Fruit fly (Drosophila melanogaster): ENCODE measurements around the gene CG31097.

The CG31097 gene

dm6 chr3R:25292864-25293284 is 4.7 kb downstream of the CG31097 start, which contains the start of gene CG31098 (continued):
- TF ChIP-seq toy (GFP tag; IDR thresholded peaks at IDR 0.05) (no peak), CG1602 (GFP tag; optimal IDR thresholded peaks at IDR 0.05) (no peak), CG18599 (GFP tag; optimal IDR thresholded peaks at IDR 0.05) (peak; percentile 48), lola (GFP tag; optimal IDR thresholded peaks at IDR 0.05) (no peak), CG6791 (GFP tag; IDR thresholded peaks at IDR 0.05; ENCODE audit: partially characterized antibody) (no peak), CG15073 (GFP tag; optimal IDR thresholded peaks at IDR 0.05) (no peak), CG8290 (GFP tag; optimal IDR thresholded peaks at IDR 0.05) (no peak), CG8290 (tag; optimal IDR thresholded peaks at IDR 0.05) (peak in 1 of 2 experiments; percentile 11), salm (tag; optimal IDR thresholded peaks at IDR 0.05) (peak; percentile 48), Rfx (GFP tag; IDR thresholded peaks at IDR 0.05) (peak; percentile 7; the same call in 1 of the 2 replicates), CrebB (tag; optimal IDR thresholded peaks at IDR 0.05) (peak; percentile 53), Xrp1 (GFP tag; IDR thresholded peaks at IDR 0.05) (no peak), Pdp1 (GFP tag; optimal IDR thresholded peaks at IDR 0.05) (peak in 1 of 2 experiments; percentile 39), lab (GFP tag; optimal IDR thresholded peaks at IDR 0.05) (peak; percentile 48), CG7357 (GFP tag; IDR thresholded peaks at IDR 0.05) (no peak), pfk (GFP tag; optimal IDR thresholded peaks at IDR 0.05) (peak; percentile 47), CG15269 (tag; optimal IDR thresholded peaks at IDR 0.05) (peak; percentile 50), eve (GFP tag; optimal IDR thresholded peaks at IDR 0.05) (peak in 1 of 2 experiments; percentile 18), CG13424 (tag; optimal IDR thresholded peaks at IDR 0.05) (peak; percentile 12), exex (tag; optimal IDR thresholded peaks at IDR 0.05) (peak; percentile 49), CG34224 (GFP tag; IDR thresholded peaks at IDR 0.05; ENCODE audit: partially characterized antibody) (peak; percentile 49; the same call in 1 of the 3 replicates), CG12299 (tag; optimal IDR thresholded peaks at IDR 0.05) (peak; percentile 35), CG15514 (GFP tag; optimal IDR thresholded peaks at IDR 0.05) (peak; percentile 58), odd (GFP tag; optimal IDR thresholded peaks at IDR 0.05) (peak; percentile 53), en (GFP tag; optimal IDR thresholded peaks at IDR 0.05) (no peak), CG10431 (GFP tag; optimal IDR thresholded peaks at IDR 0.05) (peak; percentile 26), B-H1 (GFP tag; IDR thresholded peaks at IDR 0.05) (no peak), wek (GFP tag; optimal IDR thresholded peaks at IDR 0.05) (peak; percentile 40), CG11456 (GFP tag; IDR thresholded peaks at IDR 0.05) (no peak), usp (GFP tag; optimal IDR thresholded peaks at IDR 0.05) (no peak), CG3995 (GFP tag; optimal IDR thresholded peaks at IDR 0.05) (peak; percentile 72), cwo (GFP tag; optimal IDR thresholded peaks at IDR 0.05) (peak; percentile 62), chinmo (GFP tag; IDR thresholded peaks at IDR 0.05; ENCODE audit: partially characterized antibody) (peak; percentile 81; the same call in 2 of the 4 replicates), CG13287 (GFP tag; IDR thresholded peaks at IDR 0.05; ENCODE audit: partially characterized antibody) (peak; percentile 63; the same call in 1 of the 2 replicates), Optix (GFP tag; IDR thresholded peaks at IDR 0.05) (0 out of 3 replicates have a peak, but pooled peaks have one; percentile 18), HmgZ (tag; optimal IDR thresholded peaks at IDR 0.05) (peak; percentile 20), ap (GFP tag; IDR thresholded peaks at IDR 0.05) (no peak), CG11085 (GFP tag; IDR thresholded peaks at IDR 0.05) (no peak), CG16779 (GFP tag; IDR thresholded peaks at IDR 0.05) (no peak), Opbp (GFP tag; IDR thresholded peaks at IDR 0.05; ENCODE audit: partially characterized antibody) (no peak), Meics (GFP tag; optimal IDR thresholded peaks at IDR 0.05) (peak; percentile 53), CG13894 (tag; optimal IDR thresholded peaks at IDR 0.05) (peak; percentile 51), CG34376 (GFP tag; optimal IDR thresholded peaks at IDR 0.05) (peak; percentile 87), unc-4 (GFP tag; IDR thresholded peaks at IDR 0.05; ENCODE audit: partially characterized antibody) (peak; percentile 43; the same call in 1 of the 2 replicates), corto (GFP tag; optimal IDR thresholded peaks at IDR 0.05) (peak; percentile 61), dan (GFP tag; IDR thresholded peaks at IDR 0.05) (no peak), CG6854 (GFP tag; optimal IDR thresholded peaks at IDR 0.05) (peak; percentile 41), CG13296 (GFP tag; optimal IDR thresholded peaks at IDR 0.05) (peak; percentile 70), CG12071 (GFP tag; optimal IDR thresholded peaks at IDR 0.05) (peak; percentile 52)
